Fruit fly (Drosophila melanogaster): Measurements from ENCODE around the gene Tspo.
A peak's percentile ranks its signal among the peaks of the same experiment; 100 is the strongest.

DNA sequence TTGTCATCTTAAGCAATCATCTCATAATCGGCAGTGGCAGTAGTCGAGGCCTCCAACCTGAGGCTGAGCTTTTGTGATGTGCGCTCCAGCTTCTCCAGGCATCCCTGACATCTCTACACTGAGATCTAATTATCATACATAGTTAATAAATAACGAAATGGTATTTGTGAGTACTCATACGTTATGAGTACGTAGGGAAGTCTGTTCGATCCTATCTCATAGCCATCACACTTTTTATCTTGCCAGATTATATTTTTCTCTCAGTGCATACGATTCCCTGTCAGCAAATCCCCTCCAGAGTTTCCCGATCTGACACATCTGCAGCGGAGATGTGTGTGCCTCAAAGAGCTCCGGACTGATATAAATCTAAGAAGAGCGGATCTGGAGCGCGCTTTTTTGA, 50.1 kb downstream of the Tspo start:
- TF ChIP-seq CG6792 (GFP tag; optimal IDR thresholded peaks at IDR 0.05) = peak; percentile 50
- TF ChIP-seq Sox15 (GFP tag; optimal IDR thresholded peaks at IDR 0.05) = no peak
- peak; percentile 62 for TF ChIP-seq CG3032 (tag; optimal IDR thresholded peaks at IDR 0.05)
- TF ChIP-seq fd85E (GFP tag; optimal IDR thresholded peaks at IDR 0.05) = no peak
- peak; percentile 33 for TF ChIP-seq Gug (GFP tag; IDR thresholded peaks at IDR 0.05)
- TF ChIP-seq fd59A (GFP tag; optimal IDR thresholded peaks at IDR 0.05) = peak; percentile 67
- no peak for TF ChIP-seq fkh (GFP tag; optimal IDR thresholded peaks at IDR 0.05)
- peak; percentile 69 for TF ChIP-seq CG3919 (GFP tag; optimal IDR thresholded peaks at IDR 0.05)
- no peak for TF ChIP-seq CG8319 (GFP tag; optimal IDR thresholded peaks at IDR 0.05)
- TF ChIP-seq OdsH (GFP tag; optimal IDR thresholded peaks at IDR 0.05) = peak; percentile 59
- TF ChIP-seq CG31627 (GFP tag; optimal IDR thresholded peaks at IDR 0.05) = peak; percentile 4
- peak; percentile 64 for TF ChIP-seq achi (GFP tag; optimal IDR thresholded peaks at IDR 0.05)
- peak; percentile 40 for TF ChIP-seq topi (GFP tag; optimal IDR thresholded peaks at IDR 0.05)
- peak; percentile 32 for TF ChIP-seq Met (GFP tag; optimal IDR thresholded peaks at IDR 0.05)
